Worm (Caenorhabditis elegans): Measurements from ENCODE around the gene srw-123.

DNA sequence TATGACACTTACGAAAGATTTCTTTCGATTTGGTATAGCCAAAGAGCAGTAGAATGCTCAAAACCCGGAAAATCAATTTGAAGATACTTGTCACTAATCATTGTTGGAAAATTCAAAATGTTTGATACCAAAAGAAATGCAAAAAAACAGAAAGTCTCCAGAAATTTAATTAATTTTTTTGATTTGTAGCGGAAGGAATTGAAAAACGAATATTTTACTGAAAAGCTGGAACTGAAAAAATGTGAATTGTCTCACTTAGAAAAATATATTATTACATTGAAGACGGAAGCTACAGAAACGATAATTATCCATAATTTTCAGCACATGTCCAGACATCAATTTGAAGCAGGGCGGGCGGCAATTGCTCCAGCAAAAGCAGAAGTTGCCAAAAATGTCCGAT lies 12.2 kb downstream of the srw-123 start, which contains the start of gene srw-138:
- TF ChIP-seq ztf-23 (GFP tag; IDR thresholded peaks at IDR 0.05) = no peak
- TF ChIP-seq klf-2 (GFP tag; conservative IDR thresholded peaks at IDR 0.05) = no peak

All from whole organism, midembryonic.